Fruit fly (Drosophila melanogaster) Kc167 (cell line): ENCODE results near the gene mRpS14.

Experiments
- Myc ChIP-seq: fragments of >200 bp; optimal IDR thresholded peaks from 2 replicates; lab custom pipeline; 2017; ENCODE audit warnings: missing external identifiers
- Sin3A ChIP-seq: fragments of >200 bp; optimal IDR thresholded peaks from 2 replicates; lab custom pipeline; 2018; ENCODE audit warnings: missing external identifiers
- h ChIP-seq: fragments of >200 bp; optimal IDR thresholded peaks from 3 replicates; lab custom pipeline; 2018; ENCODE audit warnings: missing external identifiers
- insv ChIP-seq: fragments of >200 bp; optimal IDR thresholded peaks from 3 replicates; lab custom pipeline; 2018; ENCODE audit warnings: missing external identifiers
- psq ChIP-seq: fragments of >200 bp; optimal IDR thresholded peaks from 2 replicates; lab custom pipeline; 2017; ENCODE audit warnings: missing external identifiers
- ttk ChIP-seq: sonication (Bioruptor generic); optimal IDR thresholded peaks from 2 replicates; lab custom pipeline; 2017; ENCODE audit warnings: missing external identifiers

Gene mRpS14

dm6 chrX:19448297-19448696 lies 31.7 kb downstream of the mRpS14 start:
- TF ChIP-seq psq (lab: Kevin White, UChicago): no peak
- TF ChIP-seq ttk (lab: Kevin White, UChicago): no peak
- TF ChIP-seq insv (lab: Kevin White, UChicago): no peak
- TF ChIP-seq Sin3A (lab: Kevin White, UChicago): no peak
- TF ChIP-seq Myc (lab: Kevin White, UChicago): no peak
- TF ChIP-seq h (lab: Kevin White, UChicago): no peak

dm6 chrX:19433766-19434165 lies 46.3 kb downstream of the mRpS14 start:
- TF ChIP-seq h (lab: Kevin White, UChicago) (no peak), psq (lab: Kevin White, UChicago) (no peak), insv (lab: Kevin White, UChicago) (no peak), ttk (lab: Kevin White, UChicago) (no peak), Sin3A (lab: Kevin White, UChicago) (no peak), Myc (lab: Kevin White, UChicago) (no peak)
